Fruit fly (Drosophila melanogaster) whole organism, embryonic: ENCODE results near the gene Dif.

Source experiments
- Adf1 ChIP-seq: fragments of 200-800 bp; sonication (Bioruptor generic); IDR thresholded peaks from 2 replicates; pipeline ENCODE4 v1.3.6; 2022; ENCODE audit warnings: missing biosample characterization, missing genetic modification characterization
- B-H2 ChIP-seq: fragments of 200-800 bp; sonication (Bioruptor generic); optimal IDR thresholded peaks from 2 replicates; lab custom pipeline; 2018; ENCODE audit warnings: missing biosample characterization, mild to moderate bottlenecking, missing genetic modification characterization
- BtbVII ChIP-seq: fragments of 200-800 bp; sonication (Bioruptor generic); optimal IDR thresholded peaks from 3 replicates; lab custom pipeline; 2017; ENCODE audit warnings: missing biosample characterization, mild to moderate bottlenecking, missing genetic modification characterization
- CG10147 ChIP-seq: fragments of 200-800 bp; sonication (Bioruptor generic); optimal IDR thresholded peaks from 2 replicates; lab custom pipeline; 2019; ENCODE audit warnings: missing biosample characterization, mild to moderate bottlenecking, missing genetic modification characterization, moderate library complexity
- CG10274 ChIP-seq: fragments of 200-800 bp; sonication (Bioruptor generic); optimal IDR thresholded peaks from 3 replicates; lab custom pipeline; 2017; ENCODE audit warnings: missing biosample characterization, mild to moderate bottlenecking, missing genetic modification characterization
- CG10543 ChIP-seq: fragments of 200-800 bp; sonication (Bioruptor generic); optimal IDR thresholded peaks from 3 replicates; lab custom pipeline; 2017; ENCODE audit warnings: missing biosample characterization, mild to moderate bottlenecking, missing genetic modification characterization, moderate library complexity
- CG10654 ChIP-seq: fragments of 200-800 bp; sonication (Bioruptor generic); optimal IDR thresholded peaks from 2 replicates; lab custom pipeline; 2016; ENCODE audit warnings: missing biosample characterization, missing genetic modification characterization
- CG11560 ChIP-seq: fragments of 200-800 bp; sonication (Bioruptor generic); IDR thresholded peaks from 3 replicates; pipeline ENCODE4 v1.3.6; 2022; ENCODE audit warnings: missing biosample characterization, missing genetic modification characterization
- CG11696 ChIP-seq: fragments of 200-800 bp; sonication (Bioruptor generic); IDR thresholded peaks from 2 replicates; pipeline ENCODE4 v1.3.6; 2022; ENCODE audit warnings: missing biosample characterization, missing genetic modification characterization
- CG12104 ChIP-seq: fragments of 200-800 bp; sonication (Bioruptor generic); optimal IDR thresholded peaks from 3 replicates; lab custom pipeline; 2016; ENCODE audit warnings: missing biosample characterization, missing genetic modification characterization
- CG12769 ChIP-seq: fragments of 200-800 bp; sonication (Bioruptor generic); optimal IDR thresholded peaks from 2 replicates; lab custom pipeline; 2019; ENCODE audit warnings: missing biosample characterization, mild to moderate bottlenecking, missing genetic modification characterization, moderate library complexity
- CG13894 ChIP-seq: fragments of 200-800 bp; sonication (Bioruptor generic); optimal IDR thresholded peaks from 3 replicates; lab custom pipeline; 2018; ENCODE audit warnings: missing biosample characterization, mild to moderate bottlenecking, missing genetic modification characterization, moderate library complexity
- CG1529 ChIP-seq: fragments of 200-800 bp; sonication (Bioruptor generic); optimal IDR thresholded peaks from 3 replicates; lab custom pipeline; 2018; ENCODE audit warnings: missing biosample characterization, missing genetic modification characterization
- CG17912 ChIP-seq: fragments of 200-800 bp; sonication (Bioruptor generic); optimal IDR thresholded peaks from 2 replicates; lab custom pipeline; 2018; ENCODE audit warnings: missing biosample characterization, mild to moderate bottlenecking, missing genetic modification characterization
- CG2202 ChIP-seq: fragments of 200-800 bp; sonication (Bioruptor generic); optimal IDR thresholded peaks from 2 replicates; lab custom pipeline; 2018; ENCODE audit warnings: missing biosample characterization, mild to moderate bottlenecking, missing genetic modification characterization
- CG3163 ChIP-seq: fragments of 200-800 bp; sonication (Bioruptor generic); optimal IDR thresholded peaks from 3 replicates; lab custom pipeline; 2016; ENCODE audit warnings: missing biosample characterization, missing genetic modification characterization
- CG34422 ChIP-seq: fragments of 200-800 bp; sonication (Bioruptor generic); IDR thresholded peaks from 3 replicates; pipeline ENCODE4 v1.3.6; 2022; ENCODE audit warnings: missing biosample characterization, missing genetic modification characterization
- CG4617 ChIP-seq: fragments of 200-800 bp; sonication (Bioruptor generic); optimal IDR thresholded peaks from 3 replicates; lab custom pipeline; 2016; ENCODE audit warnings: missing biosample characterization, missing genetic modification characterization, borderline replicate concordance
- CG5245 ChIP-seq: fragments of 200-800 bp; sonication (Bioruptor generic); optimal IDR thresholded peaks from 3 replicates; lab custom pipeline; 2016; ENCODE audit warnings: missing biosample characterization, missing genetic modification characterization
- CG6254 ChIP-seq: fragments of 200-800 bp; sonication (Bioruptor generic); optimal IDR thresholded peaks from 3 replicates; lab custom pipeline; 2017; ENCODE audit warnings: mild to moderate bottlenecking, missing biosample characterization, missing genetic modification reagents, missing genetic modification characterization
- CG6791 ChIP-seq: fragments of 200-800 bp; sonication (Bioruptor generic); IDR thresholded peaks from 3 replicates; pipeline ENCODE4 v1.3.6; 2022; ENCODE audit warnings: missing biosample characterization, missing genetic modification characterization; ENCODE audit not compliant: partially characterized antibody
- CG6854 ChIP-seq: fragments of 200-800 bp; sonication (Bioruptor generic); optimal IDR thresholded peaks from 3 replicates; lab custom pipeline; 2017; ENCODE audit warnings: missing biosample characterization, mild to moderate bottlenecking, missing genetic modification characterization
- CG7786 ChIP-seq: fragments of 200-800 bp; sonication (Bioruptor generic); optimal IDR thresholded peaks from 2 replicates; lab custom pipeline; 2016; ENCODE audit warnings: missing biosample characterization, missing genetic modification characterization
- CG7839 ChIP-seq: fragments of 200-800 bp; sonication (Bioruptor generic); optimal IDR thresholded peaks from 3 replicates; lab custom pipeline; 2018; ENCODE audit warnings: missing biosample characterization, mild to moderate bottlenecking, missing genetic modification characterization, moderate library complexity
- CG9932 ChIP-seq: fragments of 200-800 bp; sonication (Bioruptor generic); IDR thresholded peaks from 2 replicates; pipeline ENCODE4 v1.3.6; 2022; ENCODE audit warnings: missing biosample characterization, missing genetic modification characterization
- CkIIα-i1 ChIP-seq: fragments of 200-800 bp; sonication (Bioruptor generic); IDR thresholded peaks from 2 replicates; pipeline ENCODE4 v1.3.6; 2022; ENCODE audit warnings: missing biosample characterization, missing genetic modification characterization
- CrebB ChIP-seq: fragments of 200-800 bp; sonication (Bioruptor generic); optimal IDR thresholded peaks from 3 replicates; lab custom pipeline; 2018; ENCODE audit warnings: missing biosample characterization, mild to moderate bottlenecking, missing genetic modification characterization
- D19A ChIP-seq: fragments of 200-800 bp; optimal IDR thresholded peaks from 3 replicates; lab custom pipeline; 2019; ENCODE audit warnings: missing biosample characterization, mild to moderate bottlenecking, missing genetic modification characterization, moderate library complexity
- Deaf1 ChIP-seq: fragments of 200-800 bp; optimal IDR thresholded peaks from 3 replicates; lab custom pipeline; 2019; ENCODE audit warnings: missing biosample characterization, mild to moderate bottlenecking, missing genetic modification characterization, moderate library complexity
- Fer1 ChIP-seq: fragments of 200-800 bp; sonication (Bioruptor generic); optimal IDR thresholded peaks from 2 replicates; lab custom pipeline; 2017; ENCODE audit warnings: missing biosample characterization, mild to moderate bottlenecking, missing genetic modification characterization
- HmgZ ChIP-seq: fragments of 200-800 bp; sonication (Bioruptor generic); optimal IDR thresholded peaks from 2 replicates; lab custom pipeline; 2018; ENCODE audit warnings: missing biosample characterization, mild to moderate bottlenecking, missing genetic modification characterization
- NC2β ChIP-seq: fragments of 200-800 bp; sonication (Bioruptor generic); optimal IDR thresholded peaks from 2 replicates; lab custom pipeline; 2016; ENCODE audit warnings: missing biosample characterization, missing genetic modification characterization
- bigmax ChIP-seq: fragments of 200-800 bp; sonication (Bioruptor generic); optimal IDR thresholded peaks from 2 replicates; lab custom pipeline; 2018; ENCODE audit warnings: missing biosample characterization, mild to moderate bottlenecking, missing genetic modification characterization
- chinmo ChIP-seq: fragments of 200-800 bp; sonication (Bioruptor generic); IDR thresholded peaks from 4 replicates; pipeline ENCODE4 v1.3.6; 2022; ENCODE audit warnings: missing biosample characterization, missing genetic modification characterization; ENCODE audit not compliant: partially characterized antibody
- corto ChIP-seq: fragments of 200-800 bp; sonication (Bioruptor generic); optimal IDR thresholded peaks from 2 replicates; lab custom pipeline; 2016; ENCODE audit warnings: missing biosample characterization, mild to moderate bottlenecking, missing genetic modification characterization, moderate library complexity
- cwo ChIP-seq: fragments of 200-800 bp; sonication (Bioruptor generic); optimal IDR thresholded peaks from 3 replicates; lab custom pipeline; 2017; ENCODE audit warnings: missing biosample characterization, missing genetic modification characterization, mild to moderate bottlenecking, moderate library complexity, missing genetic modification reagents
- emc ChIP-seq: fragments of 200-800 bp; sonication (Bioruptor generic); optimal IDR thresholded peaks from 2 replicates; lab custom pipeline; 2016; ENCODE audit warnings: missing biosample characterization, missing genetic modification characterization
- grn ChIP-seq: fragments of 200-800 bp; sonication (Bioruptor generic); optimal IDR thresholded peaks from 3 replicates; lab custom pipeline; 2017; ENCODE audit warnings: missing biosample characterization, missing genetic modification characterization
- gsb ChIP-seq: fragments of 200-800 bp; sonication (Bioruptor generic); IDR thresholded peaks from 2 replicates; pipeline ENCODE4 v1.3.6; 2022; ENCODE audit warnings: missing biosample characterization, missing genetic modification characterization
- ken ChIP-seq: fragments of 200-800 bp; sonication (Bioruptor generic); IDR thresholded peaks from 3 replicates; pipeline ENCODE4 v1.3.6; 2022; ENCODE audit warnings: missing biosample characterization, missing genetic modification characterization
- kni ChIP-seq: fragments of 200-800 bp; sonication (Bioruptor generic); optimal IDR thresholded peaks from 3 replicates; lab custom pipeline; 2017; ENCODE audit warnings: mild to moderate bottlenecking, missing biosample characterization, missing genetic modification reagents, missing genetic modification characterization
- nerfin-1 ChIP-seq: fragments of 200-800 bp; sonication (Bioruptor generic); optimal IDR thresholded peaks from 3 replicates; lab custom pipeline; 2019; ENCODE audit warnings: missing biosample characterization, mild to moderate bottlenecking, missing genetic modification characterization, moderate library complexity
- odd ChIP-seq: fragments of 200-800 bp; sonication (Bioruptor generic); optimal IDR thresholded peaks from 2 replicates; lab custom pipeline; 2017; ENCODE audit warnings: missing biosample characterization, mild to moderate bottlenecking, missing genetic modification characterization
- rib ChIP-seq: fragments of 200-800 bp; sonication (Bioruptor generic); IDR thresholded peaks from 2 replicates; pipeline ENCODE4 v1.3.6; 2022; ENCODE audit warnings: missing biosample characterization, missing genetic modification characterization
- slbo ChIP-seq: fragments of 200-800 bp; sonication (Bioruptor generic); IDR thresholded peaks from 2 replicates; pipeline ENCODE4 v1.3.6; 2022; ENCODE audit warnings: missing biosample characterization, missing genetic modification characterization
- slp2 ChIP-seq: fragments of 200-800 bp; sonication (Bioruptor generic); optimal IDR thresholded peaks from 2 replicates; lab custom pipeline; 2016; ENCODE audit warnings: missing biosample characterization, missing genetic modification characterization
- sob ChIP-seq: fragments of 200-800 bp; sonication (Bioruptor generic); IDR thresholded peaks from 2 replicates; pipeline ENCODE4 v1.3.6; 2022; ENCODE audit warnings: missing biosample characterization, missing genetic modification characterization
- ssp ChIP-seq: fragments of 200-800 bp; sonication (Bioruptor generic); IDR thresholded peaks from 2 replicates; pipeline ENCODE4 v1.3.6; 2022; ENCODE audit warnings: missing biosample characterization, missing genetic modification characterization
- sug ChIP-seq: fragments of 200-800 bp; optimal IDR thresholded peaks from 2 replicates; lab custom pipeline; 2019; ENCODE audit warnings: missing biosample characterization, mild to moderate bottlenecking, missing genetic modification characterization, moderate library complexity
- trem ChIP-seq: fragments of 200-800 bp; optimal IDR thresholded peaks from 3 replicates; lab custom pipeline; 2019; ENCODE audit warnings: missing biosample characterization, mild to moderate bottlenecking, missing genetic modification characterization, moderate library complexity
- twi ChIP-seq: fragments of 200-800 bp; optimal IDR thresholded peaks from 2 replicates; lab custom pipeline; 2019; ENCODE audit warnings: missing biosample characterization, mild to moderate bottlenecking, missing genetic modification characterization, moderate library complexity

The Dif gene

dm6 chr2L:17389104-17389503 is 43.9 kb downstream of the Dif start:
- TF ChIP-seq CkIIα-i1 (GFP tag; lab: Robert Waterston, UW) (no peak), CG11560 (no peak), NC2β (GFP tag; lab: Kevin White, UChicago) (no peak), CG10147 (no peak), CG7839 (tag; lab: Kevin White, UChicago) (no peak), Fer1 (GFP tag; lab: Kevin White, UChicago) (no peak), D19A (tag; lab: Kevin White, UChicago) (no peak), ken (GFP tag; lab: Robert Waterston, UW) (no peak), Deaf1 (peak; percentile 93), sug (peak; percentile 52), Adf1 (GFP tag; lab: Robert Waterston, UW) (peak; percentile 55; the same call in 1 of the 2 replicates), cwo (GFP tag; lab: Kevin White, UChicago) (peak; percentile 8), odd (GFP tag; lab: Kevin White, UChicago) (no peak), CG10654 (GFP tag; lab: Kevin White, UChicago) (no peak), slp2 (GFP tag; lab: Kevin White, UChicago) (no peak), emc (GFP tag; lab: Kevin White, UChicago) (no peak), CG10543 (peak; percentile 42), slbo (no peak), HmgZ (tag; lab: Kevin White, UChicago) (peak; percentile 33), corto (GFP tag; lab: Kevin White, UChicago) (peak; percentile 29), CG9932 (GFP tag; lab: Robert Waterston, UW) (no peak), CrebB (no peak), CG6254 (GFP tag; lab: Kevin White, UChicago) (no peak), ssp (GFP tag; lab: Robert Waterston, UW) (no peak), bigmax (GFP tag; lab: Kevin White, UChicago) (no peak), BtbVII (GFP tag; lab: Kevin White, UChicago) (peak; percentile 11), grn (GFP tag; lab: Kevin White, UChicago) (no peak), gsb (0 out of 2 replicates have a peak, but pooled peaks have one; percentile 7), rib (GFP tag; lab: Robert Waterston, UW) (peak; percentile 63), CG7786 (GFP tag; lab: Kevin White, UChicago) (no peak), CG10274 (GFP tag; lab: Kevin White, UChicago) (no peak), CG6854 (GFP tag; lab: Kevin White, UChicago) (no peak), CG34422 (GFP tag; lab: Robert Waterston, UW) (peak; percentile 34; the same call in 1 of the 3 replicates), CG1529 (GFP tag; lab: Kevin White, UChicago) (no peak), CG4617 (no peak), twi (tag; lab: Kevin White, UChicago) (no peak), sob (GFP tag; lab: Robert Waterston, UW) (peak; percentile 6; the same call in 1 of the 2 replicates), B-H2 (GFP tag; lab: Kevin White, UChicago) (peak; percentile 52), chinmo (peak; percentile 92; the same call in 3 of the 4 replicates), CG6791 (GFP tag; lab: Robert Waterston, UW) (no peak), CG2202 (tag; lab: Kevin White, UChicago) (no peak), CG11696 (GFP tag; lab: Robert Waterston, UW) (no peak), CG3163 (no peak), nerfin-1 (tag; lab: Kevin White, UChicago) (no peak), CG5245 (GFP tag; lab: Kevin White, UChicago) (no peak), CG13894 (tag; lab: Kevin White, UChicago) (peak; percentile 51), CG12104 (GFP tag; lab: Kevin White, UChicago) (no peak), CG12769 (tag; lab: Kevin White, UChicago) (peak; percentile 27), kni (no peak), CG17912 (no peak), trem (tag; lab: Kevin White, UChicago) (no peak)
